Worm (Caenorhabditis elegans) whole organism, L1 larva: ENCODE results near the gene marc-2.

Experiments
- Y116A8C.19 ChIP-seq: sonication (generic microtip); optimal IDR thresholded peaks from 2 replicates; lab custom pipeline; 2016; ENCODE audit warnings: missing compliant biosample characterization, missing genetic modification characterization, borderline replicate concordance
- blmp-1 ChIP-seq: fragments of 150-350 bp; optimal IDR thresholded peaks from 2 replicates; lab custom pipeline; 2014; ENCODE audit warnings: missing biosample characterization, missing genetic modification characterization
- ceh-8 ChIP-seq: fragments of 200-800 bp; sonication (Bioruptor generic); optimal IDR thresholded peaks from 2 replicates; lab custom pipeline; 2018; ENCODE audit warnings: mild to moderate bottlenecking, missing genetic modification characterization, moderate library complexity, missing compliant biosample characterization
- ceh-82 ChIP-seq, 3 experiments: fragments of 150-350 bp in 1 of 3; sonication (generic microtip) in 2 of 3; optimal IDR thresholded peaks; 2 replicates each; lab custom pipeline; 2014 to 2017; ENCODE audit warnings: missing biosample characterization in 3 of 3, missing genetic modification characterization in 3 of 3
- ces-1 ChIP-seq: fragments of 150-350 bp; optimal IDR thresholded peaks from 2 replicates; lab custom pipeline; 2014; ENCODE audit warnings: missing biosample characterization, missing genetic modification reagents, missing genetic modification characterization
- dpl-1 ChIP-seq, 3 experiments: fragments of 150-350 bp in 2 of 3; sonication (generic microtip) in 1 of 3; optimal IDR thresholded peaks; 2 replicates each; lab custom pipeline; 2014 to 2017; ENCODE audit warnings: missing biosample characterization in 3 of 3, missing genetic modification characterization in 3 of 3, missing genetic modification reagents in 3 of 3
- dsc-1 ChIP-seq: sonication (generic microtip); optimal IDR thresholded peaks from 2 replicates; lab custom pipeline; 2016; ENCODE audit warnings: mild to moderate bottlenecking, missing genetic modification characterization, missing compliant biosample characterization
- efl-1 ChIP-seq, 4 experiments: fragments of 150-350 bp; optimal IDR thresholded peaks in 3 of 4; peaks in 1 of 4; 1 replicate in 1 of 4; 2 replicates in 3 of 4; lab custom pipeline; 2014; ENCODE audit warnings: missing biosample characterization in 2 of 4, missing genetic modification characterization in 2 of 4, missing genetic modification reagents in 2 of 4
- egl-13 ChIP-seq: sonication (generic microtip); optimal IDR thresholded peaks from 2 replicates; lab custom pipeline; 2016; ENCODE audit warnings: missing genotype, missing genetic modification reagents, missing genetic modification characterization, missing compliant biosample characterization
- elt-3 ChIP-seq, 6 experiments: fragments of 150-350 bp in 1 of 6; sonication (generic microtip); optimal IDR thresholded peaks; 2 replicates each; lab custom pipeline; 2017 to 2018; ENCODE audit warnings: missing biosample characterization in 6 of 6, missing genetic modification characterization in 6 of 6, inconsistent platforms in 1 of 6
- fkh-10 ChIP-seq: sonication (generic microtip); optimal IDR thresholded peaks from 2 replicates; lab custom pipeline; 2017; ENCODE audit warnings: missing biosample characterization, missing genetic modification reagents, missing genetic modification characterization
- fkh-4 ChIP-seq: sonication (generic microtip); optimal IDR thresholded peaks from 2 replicates; lab custom pipeline; 2016; ENCODE audit warnings: missing compliant biosample characterization, missing genetic modification characterization, borderline replicate concordance
- fkh-8 ChIP-seq: sonication (generic microtip); optimal IDR thresholded peaks from 2 replicates; lab custom pipeline; 2016; ENCODE audit warnings: mild to moderate bottlenecking, missing genetic modification characterization, missing compliant biosample characterization
- grh-1 ChIP-seq: fragments of 200-800 bp; sonication (Bioruptor generic); IDR thresholded peaks from 2 replicates; pipeline ENCODE4 v1.3.6; 2022; ENCODE audit warnings: missing genetic modification reagents, missing genetic modification characterization, missing compliant biosample characterization
- irx-1 ChIP-seq: sonication (generic microtip); optimal IDR thresholded peaks from 2 replicates; lab custom pipeline; 2016; ENCODE audit warnings: missing genetic modification characterization, missing compliant biosample characterization
- isw-1 ChIP-seq: fragments of 200-800 bp; sonication (Bioruptor generic); IDR thresholded peaks from 2 replicates; pipeline ENCODE4 v1.3.6; 2022; ENCODE audit warnings: missing genetic modification characterization, missing compliant biosample characterization
- jun-1 ChIP-seq: fragments of 150-350 bp; optimal IDR thresholded peaks from 2 replicates; lab custom pipeline; 2014; ENCODE audit warnings: missing biosample characterization, missing genetic modification reagents, missing genetic modification characterization
- lin-13 ChIP-seq: fragments of 150-350 bp; optimal IDR thresholded peaks from 2 replicates; lab custom pipeline; 2014; ENCODE audit warnings: missing biosample characterization, missing genetic modification reagents, missing genetic modification characterization
- lin-14 ChIP-seq: fragments of 200-800 bp; sonication (Bioruptor generic); optimal IDR thresholded peaks from 2 replicates; lab custom pipeline; 2018; ENCODE audit warnings: mild to moderate bottlenecking, missing genetic modification characterization, moderate library complexity, missing compliant biosample characterization
- lin-35 ChIP-seq, 2 experiments: fragments of 150-350 bp; optimal IDR thresholded peaks; 2 replicates each; lab custom pipeline; 2014; ENCODE audit warnings: missing biosample characterization in 2 of 2, missing genetic modification characterization in 2 of 2, missing genetic modification reagents in 2 of 2
- lsy-2 ChIP-seq, 2 experiments: fragments of 150-350 bp; optimal IDR thresholded peaks; 2 replicates each; lab custom pipeline; 2014; ENCODE audit warnings: missing biosample characterization in 2 of 2, missing genetic modification characterization in 2 of 2
- mab-9 ChIP-seq: fragments of 200-800 bp; sonication (Bioruptor generic); IDR thresholded peaks from 2 replicates; pipeline ENCODE4 v1.3.6; 2022; ENCODE audit warnings: missing genetic modification reagents, missing genetic modification characterization, missing compliant biosample characterization
- nhr-11 ChIP-seq: fragments of 150-350 bp; optimal IDR thresholded peaks from 2 replicates; lab custom pipeline; 2014; ENCODE audit warnings: missing biosample characterization, missing genetic modification characterization
- nhr-12 ChIP-seq: sonication (generic microtip); optimal IDR thresholded peaks from 2 replicates; lab custom pipeline; 2017; ENCODE audit warnings: missing biosample characterization, missing genetic modification characterization
- nhr-19 ChIP-seq: fragments of 200-800 bp; sonication (Bioruptor generic); conservative IDR thresholded peaks from 2 replicates; pipeline ENCODE4 v1.3.6; 2022; ENCODE audit warnings: missing genetic modification characterization, missing compliant biosample characterization
- nhr-20 ChIP-seq: sonication (generic microtip); optimal IDR thresholded peaks from 2 replicates; lab custom pipeline; 2016; ENCODE audit warnings: mild to moderate bottlenecking, missing genetic modification characterization, missing compliant biosample characterization
- nhr-76 ChIP-seq: sonication (generic microtip); optimal IDR thresholded peaks from 2 replicates; lab custom pipeline; 2017; ENCODE audit warnings: missing biosample characterization, missing genetic modification characterization
- nhr-77 ChIP-seq: fragments of 150-350 bp; optimal IDR thresholded peaks from 2 replicates; lab custom pipeline; 2014; ENCODE audit warnings: missing biosample characterization, missing genetic modification characterization
- nhr-84 ChIP-seq: sonication (generic microtip); optimal IDR thresholded peaks from 2 replicates; lab custom pipeline; 2017; ENCODE audit warnings: missing biosample characterization, missing genetic modification characterization
- nhr-85 ChIP-seq: sonication (generic microtip); peaks from one replicate; lab custom pipeline; 2016; ENCODE audit warnings: missing genetic modification characterization, inconsistent platforms, missing compliant biosample characterization
- pqm-1 ChIP-seq: sonication (generic microtip); optimal IDR thresholded peaks from 3 replicates; lab custom pipeline; 2017; ENCODE audit warnings: missing biosample characterization, missing genetic modification characterization
- rnt-1 ChIP-seq: sonication (generic microtip); optimal IDR thresholded peaks from 2 replicates; lab custom pipeline; 2016; ENCODE audit warnings: mild to moderate bottlenecking, missing genetic modification characterization, moderate library complexity, missing compliant biosample characterization
- skn-1 ChIP-seq: fragments of 150-350 bp; optimal IDR thresholded peaks from 2 replicates; lab custom pipeline; 2014; ENCODE audit warnings: missing biosample characterization, missing genetic modification characterization
- snpc-4 ChIP-seq: fragments of 150-350 bp; optimal IDR thresholded peaks from 2 replicates; lab custom pipeline; 2014; ENCODE audit warnings: missing biosample characterization, missing genetic modification characterization
- sptf-1 ChIP-seq: fragments of 150-350 bp; optimal IDR thresholded peaks from 2 replicates; lab custom pipeline; 2014; ENCODE audit warnings: missing biosample characterization, missing genetic modification characterization
- sup-37 ChIP-seq: fragments of 200-800 bp; sonication (Bioruptor generic); optimal IDR thresholded peaks from 2 replicates; lab custom pipeline; 2018; ENCODE audit warnings: mild to moderate bottlenecking, missing genetic modification characterization, missing compliant biosample characterization
- tlp-1 ChIP-seq: fragments of 150-350 bp; optimal IDR thresholded peaks from 2 replicates; lab custom pipeline; 2014; ENCODE audit warnings: missing biosample characterization, missing genetic modification characterization
- unc-62 ChIP-seq: fragments of 150-350 bp; optimal IDR thresholded peaks from 2 replicates; lab custom pipeline; 2014; ENCODE audit warnings: missing biosample characterization, missing genetic modification reagents, missing genetic modification characterization
- vab-15 ChIP-seq: sonication (generic microtip); optimal IDR thresholded peaks from 2 replicates; lab custom pipeline; 2017; ENCODE audit warnings: missing genotype, mild to moderate bottlenecking, missing genetic modification characterization, missing compliant biosample characterization
- xbp-1 ChIP-seq: sonication (generic microtip); optimal IDR thresholded peaks from 2 replicates; lab custom pipeline; 2016; ENCODE audit warnings: missing genetic modification characterization, missing compliant biosample characterization
- zag-1 ChIP-seq: fragments of 150-350 bp; optimal IDR thresholded peaks from 2 replicates; lab custom pipeline; 2014; ENCODE audit warnings: missing biosample characterization, missing genetic modification characterization
- zip-4 ChIP-seq: fragments of 200-800 bp; sonication (Bioruptor generic); optimal IDR thresholded peaks from 2 replicates; lab custom pipeline; 2018; ENCODE audit warnings: mild to moderate bottlenecking, missing genetic modification characterization, moderate library complexity, missing compliant biosample characterization
- ztf-11 ChIP-seq, 2 experiments: sonication (generic microtip); optimal IDR thresholded peaks; 2 replicates each; lab custom pipeline; 2016 to 2017; ENCODE audit warnings: missing genetic modification characterization in 2 of 2, missing biosample characterization in 1 of 2, missing compliant biosample characterization in 1 of 2

The marc-2 gene

DNA sequence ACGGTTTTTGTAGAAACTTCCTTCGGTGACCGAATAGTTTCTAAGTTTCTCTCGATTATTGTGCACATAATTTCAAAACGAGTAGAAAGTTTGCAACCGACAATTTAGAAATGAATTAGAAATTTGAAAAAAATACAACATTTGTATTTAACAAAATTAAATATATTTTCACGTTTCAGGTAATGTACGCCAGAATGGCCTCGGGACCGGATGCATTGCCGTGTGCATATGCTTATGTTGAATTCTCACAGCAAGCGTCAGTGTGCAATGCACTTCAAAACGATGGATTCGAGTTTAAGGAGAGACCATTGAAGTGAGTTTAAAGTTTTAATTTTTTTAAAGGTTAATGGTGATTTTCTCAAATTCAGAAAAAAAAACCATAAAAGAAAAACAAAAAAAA lies at the start of gene marc-2:
Gene marc-2, minus strand, starts transcription at position 101 of the 400 bp plus-strand sequence.
- TF ChIP-seq ceh-8 (GFP tag; lab: Kevin White, UChicago): no peak
- peak; percentile 10 for TF ChIP-seq nhr-85

DNA sequence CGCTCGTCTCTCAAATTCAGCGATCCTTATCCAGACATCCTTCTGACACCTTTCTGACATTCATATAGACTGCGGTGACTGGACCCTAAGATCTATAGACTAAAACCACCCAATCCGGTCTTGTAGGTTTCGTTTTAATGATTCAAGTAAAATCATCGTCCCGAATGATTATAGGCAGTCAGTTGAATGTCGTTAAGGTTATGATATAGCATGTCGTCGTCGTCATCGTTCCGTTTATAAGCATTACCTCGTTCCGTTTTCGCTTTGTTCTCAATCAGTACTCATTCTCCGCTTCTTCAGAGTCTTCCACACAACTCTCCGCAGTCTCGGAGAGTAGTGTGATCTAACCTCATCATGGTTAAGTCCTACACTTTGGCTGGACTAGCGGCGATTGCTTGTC lies 47.9 kb upstream of the marc-2 start, which contains the start of gene bli-1:
Gene bli-1, plus strand, starts transcription at position 301 of the 400 bp plus-strand sequence.
- TF ChIP-seq ces-1 (no peak), zip-4 (GFP tag; lab: Kevin White, UChicago) (no peak), ceh-82 (tag; optimal IDR thresholded peaks at IDR 0.05; lab: Kevin White, UChicago) (no peak), nhr-76 (no peak), vab-15 (tag; lab: Kevin White, UChicago) (no peak), rnt-1 (no peak), pqm-1 (no peak), sup-37 (GFP tag; lab: Kevin White, UChicago) (no peak), egl-13 (tag; lab: Kevin White, UChicago) (no peak), isw-1 (GFP tag; lab: Robert Waterston, UW) (no peak), ceh-8 (GFP tag; lab: Kevin White, UChicago) (no peak), lin-35 (GFP tag; optimal IDR thresholded peaks at IDR 0.05; lab: Kevin White, UChicago) (no peak), nhr-77 (tag; lab: Kevin White, UChicago) (no peak), dsc-1 (tag; lab: Kevin White, UChicago) (no peak), lin-13 (GFP tag; lab: Kevin White, UChicago) (no peak)

ce11 chrII:10707439-10708096 lies 46.8 kb upstream of the marc-2 start:
- TF ChIP-seq nhr-84 (no peak), isw-1 (GFP tag; lab: Robert Waterston, UW) (no peak), xbp-1 (no peak), dpl-1 (GFP tag; optimal IDR thresholded peaks at IDR 0.05; lab: Kevin White, UChicago) (no peak), grh-1 (GFP tag; lab: Robert Waterston, UW) (no peak), lin-14 (no peak), zag-1 (no peak), nhr-11 (tag; lab: Kevin White, UChicago) (no peak), nhr-77 (tag; lab: Kevin White, UChicago) (no peak), Y116A8C.19 (no peak), mab-9 (GFP tag; lab: Robert Waterston, UW) (no peak), skn-1 (no peak), fkh-8 (tag; lab: Kevin White, UChicago) (no peak), lin-13 (GFP tag; lab: Kevin White, UChicago) (no peak), pqm-1 (no peak), nhr-12 (tag; lab: Kevin White, UChicago) (no peak), tlp-1 (tag; lab: Kevin White, UChicago) (no peak), jun-1 (tag; lab: Kevin White, UChicago) (no peak), fkh-4 (tag; lab: Kevin White, UChicago) (no peak)
- TF ChIP-seq, all 84 proteins: peak for 0

- TF ChIP-seq efl-1 (optimal IDR thresholded peaks at IDR 0.05; lab: Kevin White, UChicago): no peak
- peak in 1 of 2 experiments; percentile 69 for TF ChIP-seq efl-1 (GFP tag; optimal IDR thresholded peaks at IDR 0.05 in 1 of 2; lab: Kevin White, UChicago)
- no peak for TF ChIP-seq nhr-85
These were observed 46.1 kb upstream of the marc-2 start, which contains the start of gene col-80 for ce11 chrII:10706901-10707300. TSS of gene col-80 (plus strand) at chrII:10707201.

DNA sequence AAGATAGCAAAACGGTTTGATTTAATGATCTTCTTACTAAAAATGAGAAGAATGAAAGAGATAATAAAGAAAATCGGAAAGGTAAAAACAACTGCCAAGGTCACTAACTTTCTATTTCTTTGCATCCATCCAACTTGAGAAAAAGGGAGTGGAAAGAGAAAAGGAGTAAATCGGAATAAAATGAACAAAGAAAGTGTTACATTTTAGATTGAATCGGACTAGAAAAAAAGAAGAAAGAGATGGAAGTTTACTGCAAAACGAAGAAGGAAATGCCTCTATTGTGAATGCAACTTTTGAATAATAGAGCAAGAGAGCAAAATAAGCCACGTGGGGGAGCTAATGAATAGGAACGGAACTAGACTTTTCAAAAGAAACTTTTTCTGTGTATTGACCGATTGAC lies 45.2 kb upstream of the marc-2 start:
- TF ChIP-seq fkh-10 (GFP tag; lab: Kevin White, UChicago): peak; percentile 73
- TF ChIP-seq lin-14: peak; percentile 70
- TF ChIP-seq irx-1: peak; percentile 6
- TF ChIP-seq snpc-4: no peak
- no peak for TF ChIP-seq sptf-1
- TF ChIP-seq elt-3 (tag; optimal IDR thresholded peaks at IDR 0.05; lab: Kevin White, UChicago): peak in 2 of 6 experiments; percentile 17 to 26
- peak; percentile 97 for TF ChIP-seq blmp-1 (tag; lab: Kevin White, UChicago)
- no peak for TF ChIP-seq nhr-19 (GFP tag; lab: Robert Waterston, UW)
- TF ChIP-seq sup-37 (GFP tag; lab: Kevin White, UChicago): no peak
- peak in 1 of 2 experiments; percentile 8 for TF ChIP-seq lsy-2 (tag; optimal IDR thresholded peaks at IDR 0.05; lab: Kevin White, UChicago)
- TF ChIP-seq nhr-20 (tag; lab: Kevin White, UChicago): peak; percentile 17
- TF ChIP-seq unc-62 (GFP tag; lab: Kevin White, UChicago): no peak
- TF ChIP-seq ztf-11 (tag; optimal IDR thresholded peaks at IDR 0.05; lab: Kevin White, UChicago): no peak
- peak; percentile 47 for TF ChIP-seq nhr-85
